Fruit fly (Drosophila melanogaster): ENCODE data around the gene PolH.
A peak's percentile ranks its signal among the peaks of the same experiment; 100 is the strongest.

Gene PolH

dm6 chr3L:21954474-21955321, 13.1 kb upstream of the PolH start, which contains the start of gene CG7458 (continued):
- no peak for TF ChIP-seq Sry-β (GFP tag; optimal IDR thresholded peaks at IDR 0.05)
- TF ChIP-seq CG1602 (GFP tag; optimal IDR thresholded peaks at IDR 0.05): peak; percentile 44
- TF ChIP-seq insv (GFP tag; optimal IDR thresholded peaks at IDR 0.05): no peak
- TF ChIP-seq hb (GFP tag; IDR thresholded peaks at IDR 0.05; ENCODE audit: partially characterized antibody): no peak
- TF ChIP-seq E2f1 (GFP tag; IDR thresholded peaks at IDR 0.05): 0 out of 2 replicates have a peak, but pooled peaks have one; percentile 10
- TF ChIP-seq CG1024 (GFP tag; IDR thresholded peaks at IDR 0.05): no peak
- TF ChIP-seq CG10654 (GFP tag; optimal IDR thresholded peaks at IDR 0.05): peak; percentile 25
- TF ChIP-seq CG30020 (tag; optimal IDR thresholded peaks at IDR 0.05): no peak
- peak; percentile 5 for TF ChIP-seq eyg (GFP tag; optimal IDR thresholded peaks at IDR 0.05)
- no peak for TF ChIP-seq ham (GFP tag; IDR thresholded peaks at IDR 0.05)
- no peak for TF ChIP-seq mld (GFP tag; IDR thresholded peaks at IDR 0.05; ENCODE audit: partially characterized antibody)
- TF ChIP-seq pfk (GFP tag; optimal IDR thresholded peaks at IDR 0.05): no peak
- no peak for TF ChIP-seq bowl (GFP tag; IDR thresholded peaks at IDR 0.05)
- TF ChIP-seq sna (GFP tag; IDR thresholded peaks at IDR 0.05; ENCODE audit: partially characterized antibody): no peak
- peak; percentile 40 for TF ChIP-seq mam (GFP tag; optimal IDR thresholded peaks at IDR 0.05)
- no peak for TF ChIP-seq Doc2 (GFP tag; IDR thresholded peaks at IDR 0.05)
- no peak for TF ChIP-seq cg (GFP tag; optimal IDR thresholded peaks at IDR 0.05)
- no peak for TF ChIP-seq CG11093 (GFP tag; IDR thresholded peaks at IDR 0.05)
- TF ChIP-seq jigr1 (GFP tag; IDR thresholded peaks at IDR 0.05): no peak
- no peak for TF ChIP-seq Poxn (GFP tag; IDR thresholded peaks at IDR 0.05)
- no peak for TF ChIP-seq luna (GFP tag; optimal IDR thresholded peaks at IDR 0.05)
- peak; percentile 11 for TF ChIP-seq CG30431 (GFP tag; optimal IDR thresholded peaks at IDR 0.05)
- TF ChIP-seq CG4360 (GFP tag; IDR thresholded peaks at IDR 0.05): no peak
- TF ChIP-seq zf30C (GFP tag; optimal IDR thresholded peaks at IDR 0.05): no peak
- peak; percentile 46; the same call in 1 of the 2 replicates for TF ChIP-seq CG14441 (GFP tag; IDR thresholded peaks at IDR 0.05)
- TF ChIP-seq Bdp1 (GFP tag; optimal IDR thresholded peaks at IDR 0.05): no peak
- peak; percentile 73 for TF ChIP-seq mirr (GFP tag; optimal IDR thresholded peaks at IDR 0.05)
- no peak for TF ChIP-seq h (optimal IDR thresholded peaks at IDR 0.05)
- TF ChIP-seq Atf6 (GFP tag; IDR thresholded peaks at IDR 0.05): peak; percentile 25; the same call in 1 of the 2 replicates
- TF ChIP-seq unc-4 (GFP tag; IDR thresholded peaks at IDR 0.05; ENCODE audit: partially characterized antibody): no peak
- TF ChIP-seq CG31365 (tag; optimal IDR thresholded peaks at IDR 0.05): peak; percentile 2
- no peak for TF ChIP-seq CG7271 (tag; optimal IDR thresholded peaks at IDR 0.05)
- TF ChIP-seq bsh (GFP tag; optimal IDR thresholded peaks at IDR 0.05): peak in 1 of 2 experiments; percentile 49
- peak; percentile 29 for TF ChIP-seq CG5245 (GFP tag; optimal IDR thresholded peaks at IDR 0.05)
- no peak for TF ChIP-seq CkIIα-i1 (GFP tag; IDR thresholded peaks at IDR 0.05)
- TF ChIP-seq hkb (optimal IDR thresholded peaks at IDR 0.05): no peak
- peak; percentile 32; the same call in 1 of the 2 replicates for TF ChIP-seq hkb (GFP tag; IDR thresholded peaks at IDR 0.05)
- TF ChIP-seq CG7839 (tag; optimal IDR thresholded peaks at IDR 0.05): peak; percentile 69
- no peak for TF ChIP-seq her (GFP tag; optimal IDR thresholded peaks at IDR 0.05)
- TF ChIP-seq cas (GFP tag; IDR thresholded peaks at IDR 0.05): no peak
- peak; percentile 75 for TF ChIP-seq CG2120 (GFP tag; optimal IDR thresholded peaks at IDR 0.05)
- TF ChIP-seq ewg (GFP tag; optimal IDR thresholded peaks at IDR 0.05): no peak
- peak; percentile 74 for TF ChIP-seq CG2678 (tag; optimal IDR thresholded peaks at IDR 0.05)
- TF ChIP-seq H15 (GFP tag; IDR thresholded peaks at IDR 0.05): no peak
- TF ChIP-seq sens-2 (GFP tag; IDR thresholded peaks at IDR 0.05): peak; percentile 82
- no peak for TF ChIP-seq NfI (GFP tag; optimal IDR thresholded peaks at IDR 0.05)
- no peak for TF ChIP-seq sima (GFP tag; optimal IDR thresholded peaks at IDR 0.05)
- TF ChIP-seq Elba2 (GFP tag; optimal IDR thresholded peaks at IDR 0.05): no peak
- TF ChIP-seq MTF-1 (GFP tag; optimal IDR thresholded peaks at IDR 0.05; ENCODE audit: borderline replicate concordance): peak; percentile 36
- TF ChIP-seq Abd-B (GFP tag; optimal IDR thresholded peaks at IDR 0.05): peak; percentile 18
